Worm (Caenorhabditis elegans) whole organism, mixed stage, embryonic: ENCODE measurements around the gene nlp-32.

Experiments used
- M03D4.4 ChIP-seq: sonication (generic microtip); optimal IDR thresholded peaks from 2 replicates; lab custom pipeline; 2017; ENCODE audit warnings: mild to moderate bottlenecking, missing genetic modification characterization, missing compliant biosample characterization
- ceh-83 ChIP-seq: fragments of 200-800 bp; sonication (Bioruptor generic); optimal IDR thresholded peaks from 2 replicates; lab custom pipeline; 2018; ENCODE audit warnings: mild to moderate bottlenecking, missing genetic modification characterization, missing compliant biosample characterization
- ces-1 ChIP-seq: fragments of 150-350 bp; optimal IDR thresholded peaks from 2 replicates; lab custom pipeline; 2014; ENCODE audit warnings: missing biosample characterization, missing genetic modification reagents, missing genetic modification characterization
- cnd-1 ChIP-seq: fragments of 200-800 bp; sonication (Bioruptor generic); optimal IDR thresholded peaks from 2 replicates; lab custom pipeline; 2018; ENCODE audit warnings: mild to moderate bottlenecking, missing genetic modification characterization, missing compliant biosample characterization
- elt-3 ChIP-seq: fragments of 150-350 bp; optimal IDR thresholded peaks from 2 replicates; lab custom pipeline; 2014; ENCODE audit warnings: missing biosample characterization, missing genetic modification characterization
- flh-1 ChIP-seq: fragments of 200-800 bp; sonication (Bioruptor generic); optimal IDR thresholded peaks from 2 replicates; lab custom pipeline; 2018; ENCODE audit warnings: mild to moderate bottlenecking, missing genetic modification characterization, moderate library complexity, missing compliant biosample characterization
- hlh-1 ChIP-seq: fragments of 150-350 bp; optimal IDR thresholded peaks from 2 replicates; lab custom pipeline; 2014; ENCODE audit warnings: missing biosample characterization, missing genetic modification reagents, missing genetic modification characterization
- lin-32 ChIP-seq: fragments of 200-800 bp; sonication (Bioruptor generic); optimal IDR thresholded peaks from 2 replicates; lab custom pipeline; 2018; ENCODE audit warnings: mild to moderate bottlenecking, missing genetic modification characterization, missing compliant biosample characterization
- mab-5 ChIP-seq: fragments of 150-350 bp; optimal IDR thresholded peaks from 2 replicates; lab custom pipeline; 2014; ENCODE audit warnings: missing biosample characterization, missing genetic modification characterization
- mep-1 ChIP-seq: fragments of 150-350 bp; optimal IDR thresholded peaks from 2 replicates; lab custom pipeline; 2017; ENCODE audit warnings: missing biosample characterization, missing genetic modification reagents, missing genetic modification characterization, inconsistent platforms
- mls-2 ChIP-seq: sonication (generic microtip); optimal IDR thresholded peaks from 2 replicates; lab custom pipeline; 2016; ENCODE audit warnings: mild to moderate bottlenecking, missing genetic modification characterization, moderate library complexity, missing compliant biosample characterization
- nhr-2 ChIP-seq: fragments of 150-350 bp; optimal IDR thresholded peaks from 2 replicates; lab custom pipeline; 2014; ENCODE audit warnings: missing biosample characterization, missing genetic modification characterization
- pha-4 ChIP-seq: fragments of 150-350 bp; optimal IDR thresholded peaks from 2 replicates; lab custom pipeline; 2018; ENCODE audit warnings: missing biosample characterization, missing genetic modification reagents, missing genetic modification characterization
- tbx-8 ChIP-seq: fragments of 200-800 bp; sonication (Bioruptor generic); optimal IDR thresholded peaks from 2 replicates; lab custom pipeline; 2018; ENCODE audit warnings: mild to moderate bottlenecking, missing genetic modification characterization, moderate library complexity, missing compliant biosample characterization

nlp-32 gene

DNA sequence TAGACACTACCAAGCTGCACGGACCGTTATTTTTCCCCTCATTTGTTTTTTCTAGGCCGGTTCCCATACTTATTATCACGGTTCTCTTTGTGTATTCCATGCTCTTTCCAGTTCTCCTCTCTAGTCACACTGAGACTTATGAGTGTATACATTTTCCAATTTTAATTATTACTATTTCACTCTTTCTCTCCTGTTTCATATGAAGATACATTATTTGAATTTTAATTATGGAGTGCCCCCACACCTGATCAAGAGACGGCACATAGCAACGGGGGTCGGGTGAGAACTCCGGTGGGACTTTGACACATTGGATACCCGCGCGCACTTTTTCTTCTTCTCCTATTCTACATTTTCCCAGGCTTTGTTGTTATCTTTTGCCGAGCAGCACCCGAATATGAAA is 46.4 kb downstream of the nlp-32 start, which contains the start of gene affl-1:
Gene affl-1 (plus strand): TSS at position 301 of the 400 bp plus-strand sequence.
- TF ChIP-seq mab-5 (tag; lab: Kevin White, UChicago) (no peak), ceh-83 (GFP tag; lab: Kevin White, UChicago) (no peak), hlh-1 (no peak), tbx-8 (no peak), pha-4 (tag; lab: Kevin White, UChicago) (no peak), elt-3 (tag; lab: Kevin White, UChicago) (no peak), flh-1 (GFP tag; lab: Kevin White, UChicago) (no peak), mep-1 (tag; lab: Kevin White, UChicago) (no peak)

- TF ChIP-seq nhr-2 (tag; lab: Kevin White, UChicago) (no peak), M03D4.4 (no peak), mab-5 (tag; lab: Kevin White, UChicago) (no peak), lin-32 (GFP tag; lab: Kevin White, UChicago) (no peak), cnd-1 (tag; lab: Kevin White, UChicago) (no peak), ceh-83 (GFP tag; lab: Kevin White, UChicago) (no peak), mls-2 (tag; lab: Kevin White, UChicago) (no peak), ces-1 (GFP tag; lab: Kevin White, UChicago) (no peak)
These were observed 49.3 kb downstream of the nlp-32 start for ce11 chrIII:437033-437432.
